Fruit fly (Drosophila melanogaster): ENCODE measurements around the gene Ect3.

- TF ChIP-seq CG1792 (GFP tag; optimal IDR thresholded peaks at IDR 0.05) (no peak), rib (GFP tag; IDR thresholded peaks at IDR 0.05) (no peak), Bdp1 (GFP tag; optimal IDR thresholded peaks at IDR 0.05) (no peak), kay (GFP tag; optimal IDR thresholded peaks at IDR 0.05) (no peak), sug (tag; optimal IDR thresholded peaks at IDR 0.05) (no peak), CG7357 (GFP tag; IDR thresholded peaks at IDR 0.05) (no peak), wdn (GFP tag; IDR thresholded peaks at IDR 0.05) (no peak)
These were observed 33.8 kb downstream of the Ect3 start, which contains the start of gene ssp5 for dm6 chr3R:12032842-12033241.

All from whole organism, embryonic.